Fruit fly (Drosophila melanogaster) whole organism, embryonic: ENCODE results near the gene CG13862.

ENCODE experiments used
- Abd-B ChIP-seq: fragments of 200-800 bp; sonication (Bioruptor generic); optimal IDR thresholded peaks from 2 replicates; lab custom pipeline; 2018; ENCODE audit warnings: missing biosample characterization, mild to moderate bottlenecking, missing genetic modification characterization, moderate library complexity
- Atf6 ChIP-seq: fragments of 200-800 bp; sonication (Bioruptor generic); IDR thresholded peaks from 2 replicates; pipeline ENCODE4 v1.3.6; 2022; ENCODE audit warnings: missing biosample characterization, missing genetic modification characterization
- CG10543 ChIP-seq: fragments of 200-800 bp; sonication (Bioruptor generic); optimal IDR thresholded peaks from 3 replicates; lab custom pipeline; 2017; ENCODE audit warnings: missing biosample characterization, mild to moderate bottlenecking, missing genetic modification characterization, moderate library complexity
- CG11456 ChIP-seq: fragments of 200-800 bp; sonication (Bioruptor generic); IDR thresholded peaks from 3 replicates; pipeline ENCODE4 v1.3.6; 2022; ENCODE audit warnings: missing biosample characterization, missing genetic modification characterization
- CG12155 ChIP-seq: fragments of 200-800 bp; sonication (Bioruptor generic); optimal IDR thresholded peaks from 3 replicates; lab custom pipeline; 2016; ENCODE audit warnings: missing biosample characterization, missing genetic modification characterization
- CG13894 ChIP-seq: fragments of 200-800 bp; sonication (Bioruptor generic); optimal IDR thresholded peaks from 3 replicates; lab custom pipeline; 2018; ENCODE audit warnings: missing biosample characterization, mild to moderate bottlenecking, missing genetic modification characterization, moderate library complexity
- CG14860 ChIP-seq: fragments of 200-800 bp; sonication (Bioruptor generic); IDR thresholded peaks from 3 replicates; pipeline ENCODE4 v1.3.6; 2022; ENCODE audit warnings: missing biosample characterization, missing genetic modification characterization; ENCODE audit not compliant: partially characterized antibody
- CG15011 ChIP-seq: fragments of 200-800 bp; sonication (Bioruptor generic); optimal IDR thresholded peaks from 3 replicates; lab custom pipeline; 2018; ENCODE audit warnings: missing biosample characterization, mild to moderate bottlenecking, missing genetic modification characterization
- CG15696 ChIP-seq: fragments of 200-800 bp; sonication (Bioruptor generic); optimal IDR thresholded peaks from 2 replicates; lab custom pipeline; 2019; ENCODE audit warnings: missing biosample characterization, mild to moderate bottlenecking, missing genetic modification characterization, moderate library complexity
- CG1647 ChIP-seq: fragments of 200-800 bp; sonication (Bioruptor generic); optimal IDR thresholded peaks from 3 replicates; lab custom pipeline; 2016; ENCODE audit warnings: missing biosample characterization, missing genetic modification characterization
- CG17912 ChIP-seq: fragments of 200-800 bp; sonication (Bioruptor generic); optimal IDR thresholded peaks from 2 replicates; lab custom pipeline; 2018; ENCODE audit warnings: missing biosample characterization, mild to moderate bottlenecking, missing genetic modification characterization
- CG18476 ChIP-seq: fragments of 200-800 bp; sonication (Bioruptor generic); optimal IDR thresholded peaks from 2 replicates; lab custom pipeline; 2016; ENCODE audit warnings: missing biosample characterization, mild to moderate bottlenecking, missing genetic modification characterization
- CG31365 ChIP-seq: fragments of 200-800 bp; sonication (Bioruptor generic); optimal IDR thresholded peaks from 2 replicates; lab custom pipeline; 2018; ENCODE audit warnings: missing biosample characterization, mild to moderate bottlenecking, missing genetic modification characterization
- CG3995 ChIP-seq: fragments of 200-800 bp; sonication (Bioruptor generic); optimal IDR thresholded peaks from 3 replicates; lab custom pipeline; 2016; ENCODE audit warnings: missing biosample characterization, missing genetic modification characterization
- CG5245 ChIP-seq: fragments of 200-800 bp; sonication (Bioruptor generic); optimal IDR thresholded peaks from 3 replicates; lab custom pipeline; 2016; ENCODE audit warnings: missing biosample characterization, missing genetic modification characterization
- CG5953 ChIP-seq: fragments of 200-800 bp; sonication (Bioruptor generic); IDR thresholded peaks from 2 replicates; pipeline ENCODE4 v1.3.6; 2022; ENCODE audit warnings: missing biosample characterization, missing genetic modification characterization
- CG6272 ChIP-seq: fragments of 200-800 bp; sonication (Bioruptor generic); IDR thresholded peaks from 2 replicates; pipeline ENCODE4 v1.3.6; 2022; ENCODE audit warnings: missing biosample characterization, missing genetic modification characterization
- CG6683 ChIP-seq: fragments of 200-800 bp; sonication (Bioruptor generic); optimal IDR thresholded peaks from 2 replicates; lab custom pipeline; 2017; ENCODE audit warnings: missing biosample characterization, mild to moderate bottlenecking, missing genetic modification characterization, missing genetic modification reagents
- CG6689 ChIP-seq: fragments of 200-800 bp; sonication (Bioruptor generic); IDR thresholded peaks from 2 replicates; pipeline ENCODE4 v1.3.6; 2022; ENCODE audit warnings: missing biosample characterization, missing genetic modification characterization
- CG9437 ChIP-seq: fragments of 200-800 bp; sonication (Bioruptor generic); optimal IDR thresholded peaks from 2 replicates; lab custom pipeline; 2018; ENCODE audit warnings: missing biosample characterization, mild to moderate bottlenecking, missing genetic modification characterization
- CG9727 ChIP-seq: fragments of 200-800 bp; sonication (Bioruptor generic); optimal IDR thresholded peaks from 3 replicates; lab custom pipeline; 2017; ENCODE audit warnings: missing biosample characterization, mild to moderate bottlenecking, missing genetic modification characterization
- Dek ChIP-seq: fragments of 200-800 bp; sonication (Bioruptor generic); optimal IDR thresholded peaks from 3 replicates; lab custom pipeline; 2019; ENCODE audit warnings: missing biosample characterization, mild to moderate bottlenecking, missing genetic modification characterization, moderate library complexity
- Dip2 ChIP-seq: fragments of 200-800 bp; sonication (Bioruptor generic); IDR thresholded peaks from 2 replicates; pipeline ENCODE4 v1.3.6; 2022; ENCODE audit warnings: missing biosample characterization, missing genetic modification characterization
- Doc2 ChIP-seq: fragments of 200-800 bp; sonication (Bioruptor generic); IDR thresholded peaks from 2 replicates; pipeline ENCODE4 v1.3.6; 2022; ENCODE audit warnings: missing biosample characterization, missing genetic modification characterization
- H15 ChIP-seq: fragments of 200-800 bp; sonication (Bioruptor generic); IDR thresholded peaks from 3 replicates; pipeline ENCODE4 v1.3.6; 2022; ENCODE audit warnings: missing biosample characterization, missing genetic modification characterization
- HLH54F ChIP-seq: fragments of 200-800 bp; sonication (Bioruptor generic); optimal IDR thresholded peaks from 3 replicates; lab custom pipeline; 2016; ENCODE audit warnings: missing biosample characterization, missing genetic modification characterization
- HmgZ ChIP-seq: fragments of 200-800 bp; sonication (Bioruptor generic); optimal IDR thresholded peaks from 2 replicates; lab custom pipeline; 2018; ENCODE audit warnings: missing biosample characterization, mild to moderate bottlenecking, missing genetic modification characterization
- Nf-YC ChIP-seq: fragments of 200-800 bp; optimal IDR thresholded peaks from 3 replicates; lab custom pipeline; 2019; ENCODE audit warnings: missing biosample characterization, mild to moderate bottlenecking, missing genetic modification characterization, moderate library complexity
- Ravus ChIP-seq: fragments of 200-800 bp; sonication (Bioruptor generic); IDR thresholded peaks from 2 replicates; pipeline ENCODE4 v1.3.6; 2022; ENCODE audit warnings: missing biosample characterization, missing genetic modification characterization
- Sin3A ChIP-seq: fragments of >200 bp; optimal IDR thresholded peaks from 2 replicates; lab custom pipeline; 2018
- Spps ChIP-seq: fragments of 200-800 bp; sonication (Bioruptor generic); optimal IDR thresholded peaks from 2 replicates; lab custom pipeline; 2018; ENCODE audit warnings: missing biosample characterization, mild to moderate bottlenecking, missing genetic modification characterization
- al ChIP-seq: fragments of 200-800 bp; sonication (Bioruptor generic); IDR thresholded peaks from 2 replicates; pipeline ENCODE4 v1.3.6; 2022; ENCODE audit warnings: missing biosample characterization, missing genetic modification characterization
- ara ChIP-seq: fragments of 200-800 bp; sonication (Bioruptor generic); IDR thresholded peaks from 2 replicates; pipeline ENCODE4 v1.3.6; 2022; ENCODE audit warnings: missing biosample characterization, missing genetic modification characterization
- ash1 ChIP-seq: fragments of 200-800 bp; sonication (Bioruptor generic); optimal IDR thresholded peaks from 2 replicates; lab custom pipeline; 2018; ENCODE audit warnings: missing biosample characterization, mild to moderate bottlenecking, missing genetic modification characterization
- bbx ChIP-seq: fragments of 200-800 bp; sonication (Bioruptor generic); IDR thresholded peaks from 2 replicates; pipeline ENCODE4 v1.3.6; 2022; ENCODE audit warnings: missing biosample characterization, missing genetic modification characterization; ENCODE audit not compliant: partially characterized antibody
- btn ChIP-seq: fragments of 200-800 bp; sonication (Bioruptor generic); optimal IDR thresholded peaks from 2 replicates; lab custom pipeline; 2016; ENCODE audit warnings: missing biosample characterization, missing genetic modification characterization
- dmrt99B ChIP-seq: fragments of 200-800 bp; sonication (Bioruptor generic); optimal IDR thresholded peaks from 2 replicates; lab custom pipeline; 2018; ENCODE audit warnings: missing biosample characterization, mild to moderate bottlenecking, missing genetic modification characterization, moderate library complexity
- gcm2 ChIP-seq: fragments of 200-800 bp; sonication (Bioruptor generic); optimal IDR thresholded peaks from 2 replicates; lab custom pipeline; 2016; ENCODE audit warnings: missing biosample characterization, missing genetic modification characterization
- gsb ChIP-seq: fragments of 200-800 bp; sonication (Bioruptor generic); IDR thresholded peaks from 2 replicates; pipeline ENCODE4 v1.3.6; 2022; ENCODE audit warnings: missing biosample characterization, missing genetic modification characterization
- jigr1 ChIP-seq: fragments of 200-800 bp; sonication (Bioruptor generic); IDR thresholded peaks from 3 replicates; pipeline ENCODE4 v1.3.6; 2022; ENCODE audit warnings: missing biosample characterization, missing genetic modification characterization
- nau ChIP-seq: fragments of 200-800 bp; sonication (Bioruptor generic); optimal IDR thresholded peaks from 3 replicates; lab custom pipeline; 2017; ENCODE audit warnings: missing biosample characterization, mild to moderate bottlenecking, missing genetic modification characterization, missing genetic modification reagents
- nmo ChIP-seq: fragments of 200-800 bp; sonication (Bioruptor generic); optimal IDR thresholded peaks from 2 replicates; lab custom pipeline; 2018; ENCODE audit warnings: missing biosample characterization, mild to moderate bottlenecking, missing genetic modification characterization, moderate library complexity
- onecut ChIP-seq: fragments of 200-800 bp; sonication (Bioruptor generic); IDR thresholded peaks from 2 replicates; pipeline ENCODE4 v1.3.6; 2022; ENCODE audit warnings: missing biosample characterization, missing genetic modification characterization
- otp ChIP-seq: fragments of 200-800 bp; sonication (Bioruptor generic); IDR thresholded peaks from 3 replicates; pipeline ENCODE4, ENCODE4 v1.3.6; 2022; ENCODE audit warnings: missing biosample characterization, missing genetic modification characterization
- pita ChIP-seq: fragments of 200-800 bp; sonication (Bioruptor generic); optimal IDR thresholded peaks from 2 replicates; lab custom pipeline; 2017; ENCODE audit warnings: missing biosample characterization, mild to moderate bottlenecking, missing genetic modification characterization
- row ChIP-seq: fragments of 200-800 bp; sonication (Bioruptor generic); IDR thresholded peaks from 3 replicates; pipeline ENCODE4 v1.3.6; 2022; ENCODE audit warnings: missing biosample characterization, missing genetic modification characterization
- shn ChIP-seq: fragments of 200-800 bp; sonication (Bioruptor generic); optimal IDR thresholded peaks from 3 replicates; lab custom pipeline; 2016; ENCODE audit warnings: missing biosample characterization, missing genetic modification characterization
- slp2 ChIP-seq: fragments of 200-800 bp; sonication (Bioruptor generic); optimal IDR thresholded peaks from 2 replicates; lab custom pipeline; 2016; ENCODE audit warnings: missing biosample characterization, missing genetic modification characterization
- stwl ChIP-seq: fragments of 200-800 bp; sonication (Bioruptor generic); optimal IDR thresholded peaks from 3 replicates; lab custom pipeline; 2018; ENCODE audit warnings: missing biosample characterization, mild to moderate bottlenecking, missing genetic modification characterization, moderate library complexity
- tup ChIP-seq: fragments of 200-800 bp; sonication (Bioruptor generic); optimal IDR thresholded peaks from 2 replicates; lab custom pipeline; 2016; ENCODE audit warnings: missing biosample characterization, mild to moderate bottlenecking, missing genetic modification characterization, moderate library complexity
- tx ChIP-seq: fragments of 200-800 bp; sonication (Bioruptor generic); optimal IDR thresholded peaks from 2 replicates; lab custom pipeline; 2016; ENCODE audit warnings: missing biosample characterization, missing genetic modification characterization
- z ChIP-seq: fragments of 200-800 bp; sonication (Bioruptor generic); IDR thresholded peaks from 3 replicates; pipeline ENCODE4 v1.3.6; 2022; ENCODE audit warnings: missing biosample characterization, missing genetic modification characterization

Gene CG13862

dm6 chr3R:22368777-22369214 is 37.0 kb downstream of the CG13862 start (continued):
- peak; percentile 95 for TF ChIP-seq row
- peak; percentile 80 for TF ChIP-seq CG6689 (GFP tag; lab: Robert Waterston, UW)
- no peak for TF ChIP-seq tup (GFP tag; lab: Kevin White, UChicago)
- peak; percentile 32 for TF ChIP-seq CG5245 (GFP tag; lab: Kevin White, UChicago)
- no peak for TF ChIP-seq shn (GFP tag; lab: Kevin White, UChicago)
- TF ChIP-seq pita, result no peak
- TF ChIP-seq CG15696, result peak; percentile 29
- peak; percentile 39 for TF ChIP-seq CG6683 (GFP tag; lab: Kevin White, UChicago)
- TF ChIP-seq ash1 (GFP tag; lab: Kevin White, UChicago), result no peak
- TF ChIP-seq Nf-YC (tag; lab: Kevin White, UChicago), result no peak
- TF ChIP-seq tx (GFP tag; lab: Kevin White, UChicago), result no peak
- TF ChIP-seq gsb (GFP tag; lab: Robert Waterston, UW), result peak; percentile 34; the same call in 1 of the 2 replicates
- TF ChIP-seq Abd-B (GFP tag; lab: Kevin White, UChicago), result no peak
- TF ChIP-seq CG14860, result no peak
- TF ChIP-seq CG3995 (GFP tag; lab: Kevin White, UChicago), result no peak
- TF ChIP-seq z, result no peak
- TF ChIP-seq Dip2 (GFP tag; lab: Robert Waterston, UW), result no peak
- peak; percentile 49 for TF ChIP-seq Dek
- no peak for TF ChIP-seq bbx (GFP tag; lab: Robert Waterston, UW)
- peak; percentile 74 for TF ChIP-seq CG9727 (GFP tag; lab: Kevin White, UChicago)
- TF ChIP-seq CG13894 (tag; lab: Kevin White, UChicago), result no peak
- TF ChIP-seq CG5953 (GFP tag; lab: Robert Waterston, UW), result 0 out of 2 replicates have a peak, but pooled peaks have one; percentile 46
- no peak for TF ChIP-seq nau
- peak; percentile 8 for TF ChIP-seq HLH54F (GFP tag; lab: Kevin White, UChicago)
- no peak for TF ChIP-seq stwl (tag; lab: Kevin White, UChicago)
- TF ChIP-seq CG18476 (GFP tag; lab: Kevin White, UChicago), result peak; percentile 26
- TF ChIP-seq slp2, result no peak
- TF ChIP-seq CG12155 (GFP tag; lab: Kevin White, UChicago), result peak; percentile 44
- peak; percentile 5 for TF ChIP-seq gcm2 (GFP tag; lab: Kevin White, UChicago)
- TF ChIP-seq otp, result peak; percentile 69; the same call in 2 of the 3 replicates
- peak; percentile 57 for TF ChIP-seq CG15011 (GFP tag; lab: Kevin White, UChicago)
- peak; percentile 44 for TF ChIP-seq CG6272
- TF ChIP-seq H15, result peak; percentile 29; the same call in 1 of the 3 replicates
- TF ChIP-seq Ravus (GFP tag; lab: Robert Waterston, UW), result peak; percentile 72
- TF ChIP-seq onecut, result peak; percentile 38; the same call in 1 of the 2 replicates
- peak; percentile 75; the same call in 2 of the 3 replicates for TF ChIP-seq CG11456 (GFP tag; lab: Robert Waterston, UW)
- no peak for TF ChIP-seq Spps (tag; lab: Kevin White, UChicago)
- TF ChIP-seq btn (GFP tag; lab: Kevin White, UChicago), result no peak
- no peak for TF ChIP-seq Sin3A (lab: Kevin White, UChicago)
- TF ChIP-seq CG1647 (GFP tag; lab: Kevin White, UChicago), result peak; percentile 24
- TF ChIP-seq HmgZ (tag; lab: Kevin White, UChicago), result peak; percentile 37
- TF ChIP-seq al (GFP tag; lab: Robert Waterston, UW), result peak; percentile 60; the same call in 1 of the 2 replicates
- TF ChIP-seq ara (GFP tag; lab: Robert Waterston, UW), result peak; percentile 46
- peak; percentile 60 for TF ChIP-seq CG9437 (GFP tag; lab: Kevin White, UChicago)
- TF ChIP-seq dmrt99B, result peak; percentile 82
- no peak for TF ChIP-seq Doc2
- TF ChIP-seq CG17912 (GFP tag; lab: Kevin White, UChicago), result no peak
- TF ChIP-seq nmo (GFP tag; lab: Kevin White, UChicago), result peak; percentile 64
- TF ChIP-seq CG31365 (tag; lab: Kevin White, UChicago), result no peak
- TF ChIP-seq Atf6 (GFP tag; lab: Robert Waterston, UW), result peak; percentile 91
- TF ChIP-seq jigr1 (GFP tag; lab: Robert Waterston, UW), result peak; percentile 60; the same call in 1 of the 3 replicates
- peak; percentile 61 for TF ChIP-seq CG10543 (GFP tag; lab: Kevin White, UChicago)
